Fruit fly (Drosophila melanogaster) whole organism, adult: ENCODE results near the gene CG31800.

Experiments
- CG11617 ChIP-seq: fragments of 200-800 bp; sonication (Bioruptor generic); optimal IDR thresholded peaks from 2 replicates; lab custom pipeline; 2017; ENCODE audit warnings: mild to moderate bottlenecking, missing biosample characterization, missing genetic modification reagents, missing genetic modification characterization
- CG12768 ChIP-seq: fragments of 200-800 bp; sonication (Bioruptor generic); optimal IDR thresholded peaks from 2 replicates; lab custom pipeline; 2017; ENCODE audit warnings: missing biosample characterization, missing genetic modification characterization, mild to moderate bottlenecking, moderate library complexity, missing genetic modification reagents
- CG14711 ChIP-seq: fragments of 200-800 bp; sonication (Bioruptor generic); optimal IDR thresholded peaks from 2 replicates; lab custom pipeline; 2018; ENCODE audit warnings: missing biosample characterization, mild to moderate bottlenecking, missing genetic modification characterization, moderate library complexity
- CG1620 ChIP-seq: fragments of 200-800 bp; sonication (Bioruptor generic); optimal IDR thresholded peaks from 2 replicates; lab custom pipeline; 2016; ENCODE audit warnings: missing biosample characterization, missing genetic modification characterization
- CG33017 ChIP-seq: fragments of 200-800 bp; sonication (Bioruptor generic); optimal IDR thresholded peaks from 2 replicates; lab custom pipeline; 2018; ENCODE audit warnings: missing biosample characterization, mild to moderate bottlenecking, missing genetic modification characterization, moderate library complexity
- CG5204 ChIP-seq: fragments of 200-800 bp; sonication (Bioruptor generic); optimal IDR thresholded peaks from 2 replicates; lab custom pipeline; 2016; ENCODE audit warnings: missing biosample characterization, missing genetic modification characterization
- CG7045 ChIP-seq: fragments of 200-800 bp; sonication (Bioruptor generic); optimal IDR thresholded peaks from 2 replicates; lab custom pipeline; 2017; ENCODE audit warnings: missing biosample characterization, mild to moderate bottlenecking, missing genetic modification characterization
- CG7101 ChIP-seq: fragments of 200-800 bp; sonication (Bioruptor generic); optimal IDR thresholded peaks from 2 replicates; lab custom pipeline; 2018; ENCODE audit warnings: missing biosample characterization, mild to moderate bottlenecking, missing genetic modification characterization, moderate library complexity
- Clk ChIP-seq: fragments of 200-800 bp; sonication (Bioruptor generic); optimal IDR thresholded peaks from 2 replicates; lab custom pipeline; 2017; ENCODE audit warnings: missing biosample characterization, missing genetic modification characterization
- Crg-1 ChIP-seq: fragments of 200-800 bp; sonication (Bioruptor generic); optimal IDR thresholded peaks from 2 replicates; lab custom pipeline; 2016; ENCODE audit warnings: missing biosample characterization, missing genetic modification characterization
- Hr96 ChIP-seq: fragments of 200-800 bp; sonication (Bioruptor generic); optimal IDR thresholded peaks from 2 replicates; lab custom pipeline; 2016; ENCODE audit warnings: missing biosample characterization, missing genetic modification characterization
- Mnt ChIP-seq: fragments of 200-800 bp; sonication (Bioruptor generic); optimal IDR thresholded peaks from 2 replicates; lab custom pipeline; 2016; ENCODE audit warnings: missing biosample characterization, mild to moderate bottlenecking, missing genetic modification characterization
- bab1 ChIP-seq: fragments of 200-800 bp; sonication (Bioruptor generic); optimal IDR thresholded peaks from 3 replicates; lab custom pipeline; 2019; ENCODE audit warnings: missing biosample characterization, mild to moderate bottlenecking, missing genetic modification characterization, moderate library complexity
- cic ChIP-seq: fragments of 200-800 bp; sonication (Bioruptor generic); optimal IDR thresholded peaks from 2 replicates; lab custom pipeline; 2017; ENCODE audit warnings: missing biosample characterization, mild to moderate bottlenecking, missing genetic modification characterization, moderate library complexity
- cnc ChIP-seq, 2 experiments: fragments of >200 bp; optimal IDR thresholded peaks; 2 replicates each; lab custom pipeline; 2017
- kay ChIP-seq: fragments of 200-800 bp; sonication (Bioruptor generic); peaks from one replicate; lab custom pipeline; 2016; ENCODE audit warnings: missing biosample characterization, missing genetic modification characterization, borderline replicate concordance
- ovo ChIP-seq: fragments of 200-800 bp; sonication (Bioruptor generic); optimal IDR thresholded peaks from 2 replicates; lab custom pipeline; 2016; ENCODE audit warnings: missing biosample characterization, missing genetic modification characterization
- pad ChIP-seq: fragments of 200-800 bp; sonication (Bioruptor generic); optimal IDR thresholded peaks from 3 replicates; lab custom pipeline; 2017; ENCODE audit warnings: missing biosample characterization, missing genetic modification characterization, mild to moderate bottlenecking, moderate library complexity, missing genetic modification reagents
- tj ChIP-seq: fragments of 200-800 bp; sonication (Bioruptor generic); optimal IDR thresholded peaks from 3 replicates; lab custom pipeline; 2017; ENCODE audit warnings: missing biosample characterization, mild to moderate bottlenecking, missing genetic modification characterization, moderate library complexity
- toe ChIP-seq: fragments of 200-800 bp; sonication (Bioruptor generic); optimal IDR thresholded peaks from 2 replicates; lab custom pipeline; 2016; ENCODE audit warnings: missing biosample characterization, missing genetic modification characterization

Gene CG31800

dm6 chr2L:19068393-19068792, 34.0 kb upstream of the CG31800 start:
- no peak for TF ChIP-seq Mnt (GFP tag; lab: Kevin White, UChicago)
- peak; percentile 32 for TF ChIP-seq pad
- no peak for TF ChIP-seq Clk (GFP tag; lab: Kevin White, UChicago)
- no peak for TF ChIP-seq bab1 (GFP tag; lab: Kevin White, UChicago)

- TF ChIP-seq CG5204 (GFP tag; lab: Kevin White, UChicago) (no peak), kay (GFP tag; lab: Kevin White, UChicago) (no peak), CG33017 (tag; lab: Kevin White, UChicago) (no peak), CG7045 (GFP tag; lab: Kevin White, UChicago) (no peak)
Measured at dm6 chr2L:19064706-19065105, 30.3 kb upstream of the CG31800 start, which contains the start of gene CG17343. Gene CG17343, plus strand, starts transcription at chr2L:19064929.

- TF ChIP-seq toe (GFP tag; lab: Kevin White, UChicago) (no peak), pad (no peak), bab1 (GFP tag; lab: Kevin White, UChicago) (no peak), CG33017 (tag; lab: Kevin White, UChicago) (no peak), Mnt (GFP tag; lab: Kevin White, UChicago) (peak; percentile 58), cic (no peak)
Measured at dm6 chr2L:19063090-19063692, 28.8 kb upstream of the CG31800 start, which contains the start of gene Dus4. Gene Dus4, plus strand, starts transcription at chr2L:19063295.

- TF ChIP-seq bab1 (GFP tag; lab: Kevin White, UChicago) (peak; percentile 42), cnc (optimal IDR thresholded peaks at IDR 0.05; lab: Kevin White, UChicago) (no peak)
Measured at dm6 chr2L:19058916-19059315, 24.5 kb upstream of the CG31800 start, which contains the start of gene Phlpp. Gene Phlpp, plus strand, starts transcription at chr2L:19059129.

dm6 chr2L:19057799-19058198, 23.4 kb upstream of the CG31800 start:
- no peak for TF ChIP-seq CG5204 (GFP tag; lab: Kevin White, UChicago)
- TF ChIP-seq CG12768 = no peak
- TF ChIP-seq pad = no peak
- TF ChIP-seq CG1620 (GFP tag; lab: Kevin White, UChicago) = no peak
- no peak for TF ChIP-seq toe (GFP tag; lab: Kevin White, UChicago)
- TF ChIP-seq kay (GFP tag; lab: Kevin White, UChicago) = no peak
- no peak for TF ChIP-seq tj (GFP tag; lab: Kevin White, UChicago)

- TF ChIP-seq ovo (GFP tag; lab: Kevin White, UChicago) = no peak
Measured at dm6 chr2L:19054516-19054887, 20.1 kb upstream of the CG31800 start.

- TF ChIP-seq CG11617 (GFP tag; lab: Kevin White, UChicago) = peak; percentile 50
- peak; percentile 17 for TF ChIP-seq Clk (GFP tag; lab: Kevin White, UChicago)
- TF ChIP-seq bab1 (GFP tag; lab: Kevin White, UChicago) = peak; percentile 5
- peak; percentile 79 for TF ChIP-seq Mnt (GFP tag; lab: Kevin White, UChicago)
- no peak for TF ChIP-seq CG33017 (tag; lab: Kevin White, UChicago)
- TF ChIP-seq pad = peak; percentile 45
- peak; percentile 65 for TF ChIP-seq tj (GFP tag; lab: Kevin White, UChicago)
- peak; percentile 39 for TF ChIP-seq CG12768
- peak; percentile 55 for TF ChIP-seq cic
- TF ChIP-seq Crg-1 = no peak
- TF ChIP-seq CG7045 (GFP tag; lab: Kevin White, UChicago) = no peak
- TF ChIP-seq Hr96 (GFP tag; lab: Kevin White, UChicago) = no peak
- no peak for TF ChIP-seq CG7101 (tag; lab: Kevin White, UChicago)
Measured at dm6 chr2L:19053860-19054515, 19.6 kb upstream of the CG31800 start, which contains the start of gene CG10492. Gene CG10492, plus strand, starts transcription at chr2L:19054078.

dm6 chr2L:19051534-19052100, 17.2 kb upstream of the CG31800 start, which contains the start of gene Rpn3:
Gene Rpn3, plus strand, starts transcription at chr2L:19051790.
- TF ChIP-seq Hr96 (GFP tag; lab: Kevin White, UChicago) = no peak
- peak; percentile 29 for TF ChIP-seq ovo (GFP tag; lab: Kevin White, UChicago)
- peak; percentile 60 for TF ChIP-seq tj (GFP tag; lab: Kevin White, UChicago)
- TF ChIP-seq Mnt (GFP tag; lab: Kevin White, UChicago) = peak; percentile 90
- TF ChIP-seq CG5204 (GFP tag; lab: Kevin White, UChicago) = no peak
- no peak for TF ChIP-seq kay (GFP tag; lab: Kevin White, UChicago)
- peak; percentile 78 for TF ChIP-seq CG11617 (GFP tag; lab: Kevin White, UChicago)
- no peak for TF ChIP-seq toe (GFP tag; lab: Kevin White, UChicago)
- peak; percentile 84 for TF ChIP-seq bab1 (GFP tag; lab: Kevin White, UChicago)
- peak; percentile 97 to 99 for TF ChIP-seq cnc (optimal IDR thresholded peaks at IDR 0.05; lab: Kevin White, UChicago)
- TF ChIP-seq cic = no peak
- TF ChIP-seq CG7045 (GFP tag; lab: Kevin White, UChicago) = peak; percentile 56
- peak; percentile 83 for TF ChIP-seq CG14711 (tag; lab: Kevin White, UChicago)
- peak; percentile 72 for TF ChIP-seq CG1620 (GFP tag; lab: Kevin White, UChicago)
- TF ChIP-seq CG7101 (tag; lab: Kevin White, UChicago) = peak; percentile 83
- peak; percentile 72 for TF ChIP-seq Crg-1
- peak; percentile 51 for TF ChIP-seq CG12768
- peak; percentile 55 for TF ChIP-seq pad
- peak; percentile 62 for TF ChIP-seq Clk (GFP tag; lab: Kevin White, UChicago)
- peak; percentile 73 for TF ChIP-seq CG33017 (tag; lab: Kevin White, UChicago)
